Worm (Caenorhabditis elegans) whole organism, late embryonic: ENCODE data around the gene B0238.9.

Experiments
- C08G9.2 ChIP-seq: sonication (generic microtip); optimal IDR thresholded peaks from 2 replicates; lab custom pipeline; 2016; ENCODE audit warnings: mild to moderate bottlenecking, missing genetic modification characterization, moderate library complexity, missing compliant biosample characterization
- pag-3 ChIP-seq: sonication (generic microtip); optimal IDR thresholded peaks from 2 replicates; lab custom pipeline; 2016; ENCODE audit warnings: missing compliant biosample characterization, missing genetic modification characterization, borderline replicate concordance
- tbx-2 ChIP-seq: sonication (generic microtip); optimal IDR thresholded peaks from 2 replicates; lab custom pipeline; 2016; ENCODE audit warnings: missing genetic modification characterization, missing compliant biosample characterization

- TF ChIP-seq tbx-2 (tag; lab: Kevin White, UChicago) (no peak), C08G9.2 (tag; lab: Kevin White, UChicago) (no peak), pag-3 (tag; lab: Kevin White, UChicago) (no peak)
Observed at ce11 chrV:5233777-5234176, 44.1 kb downstream of the B0238.9 start, which contains the start of gene cest-32.
